Worm (Caenorhabditis elegans): ENCODE measurements around the gene srj-27.

ce11 chrV:15139811-15140210, 12.5 kb upstream of the srj-27 start:
- TF ChIP-seq mxl-2 (GFP tag; conservative IDR thresholded peaks at IDR 0.05) (no peak), skn-1 (tag; optimal IDR thresholded peaks at IDR 0.05) (no peak), lin-38 (GFP tag; IDR thresholded peaks at IDR 0.05) (no peak), ZK546.5 (tag; optimal IDR thresholded peaks at IDR 0.05) (no peak), ztf-11 (tag; optimal IDR thresholded peaks at IDR 0.05) (no peak), ceh-44 (GFP tag; IDR thresholded peaks at IDR 0.05) (no peak), ama-1 (optimal IDR thresholded peaks at IDR 0.05) (no peak), lsy-2 (tag; optimal IDR thresholded peaks at IDR 0.05) (no peak), nhr-77 (tag; optimal IDR thresholded peaks at IDR 0.05) (peak; percentile 55), duxl-1 (tag; optimal IDR thresholded peaks at IDR 0.05; ENCODE audit: poor library complexity) (no peak), nhr-237 (tag; optimal IDR thresholded peaks at IDR 0.05) (no peak), aly-2 (tag; optimal IDR thresholded peaks at IDR 0.05) (no peak), unc-62 (GFP tag; optimal IDR thresholded peaks at IDR 0.05 in 1 of 2) (no peak), unc-62 (tag; optimal IDR thresholded peaks at IDR 0.05) (no peak), nhr-11 (tag; optimal IDR thresholded peaks at IDR 0.05) (no peak)
